Worm (Caenorhabditis elegans): ENCODE results near the gene F13D11.3.

Gene F13D11.3

ce11 chrX:5841060-5841642 lies 35.4 kb upstream of the F13D11.3 start, which contains the start of gene puf-9 (continued):
- TF ChIP-seq F33H1.4 (GFP tag; IDR thresholded peaks at IDR 0.05) = peak; percentile 59
- TF ChIP-seq nhr-27 (tag; optimal IDR thresholded peaks at IDR 0.05) = peak; percentile 47
- TF ChIP-seq D2030.7 (GFP tag; IDR thresholded peaks at IDR 0.05) = no peak
- peak; percentile 58 for TF ChIP-seq zim-3 (tag; optimal IDR thresholded peaks at IDR 0.05)
- TF ChIP-seq B0035.1 (tag; optimal IDR thresholded peaks at IDR 0.05) = peak; percentile 82
- TF ChIP-seq madf-8 (GFP tag; conservative IDR thresholded peaks at IDR 0.05) = no peak
- peak; percentile 90 for TF ChIP-seq let-526 (GFP tag; IDR thresholded peaks at IDR 0.05)
- no peak for TF ChIP-seq ztf-25 (GFP tag; IDR thresholded peaks at IDR 0.05)
- peak; percentile 85 for TF ChIP-seq F23B12.7 (tag; optimal IDR thresholded peaks at IDR 0.05; ENCODE audit: insufficient read depth)
- TF ChIP-seq ztf-18 (tag; optimal IDR thresholded peaks at IDR 0.05) = peak; percentile 78
- TF ChIP-seq nfya-2 (GFP tag; IDR thresholded peaks at IDR 0.05) = no peak
- peak; percentile 61 for TF ChIP-seq attf-3 (GFP tag; conservative IDR thresholded peaks at IDR 0.05)
- peak; percentile 59; the same call in 1 of the 2 replicates for TF ChIP-seq ztf-6 (GFP tag; IDR thresholded peaks at IDR 0.05)
- no peak for TF ChIP-seq nfya-1 (tag; optimal IDR thresholded peaks at IDR 0.05; ENCODE audit: borderline replicate concordance, insufficient read depth)
- TF ChIP-seq ZK185.1 (tag; optimal IDR thresholded peaks at IDR 0.05; ENCODE audit: poor library complexity, severe bottlenecking) = peak; percentile 61
- 0 out of 2 replicates have a peak, but pooled peaks have one; percentile 17 for TF ChIP-seq Y79H2A.3 (GFP tag; conservative IDR thresholded peaks at IDR 0.05)
- no peak for TF ChIP-seq attf-6 (GFP tag; IDR thresholded peaks at IDR 0.05)
- peak; percentile 99 for TF ChIP-seq K12H6.12 (tag; optimal IDR thresholded peaks at IDR 0.05)
- TF ChIP-seq ekl-4 (GFP tag; IDR thresholded peaks at IDR 0.05) = peak; percentile 93
- no peak for TF ChIP-seq snpc-3.4 (tag; optimal IDR thresholded peaks at IDR 0.05)
- no peak for TF ChIP-seq sdz-38 (tag; optimal IDR thresholded peaks at IDR 0.05)
- TF ChIP-seq lsy-27 (tag; optimal IDR thresholded peaks at IDR 0.05; ENCODE audit: borderline replicate concordance, insufficient read depth) = no peak
- no peak for TF ChIP-seq ceh-58 (GFP tag; IDR thresholded peaks at IDR 0.05)
- TF ChIP-seq lin-35 (GFP tag; optimal IDR thresholded peaks at IDR 0.05) = peak in 1 of 3 experiments; percentile 94
- TF ChIP-seq F57C9.4 (tag; optimal IDR thresholded peaks at IDR 0.05) = peak; percentile 59
- no peak for TF ChIP-seq rpc-1 (optimal IDR thresholded peaks at IDR 0.05)
- TF ChIP-seq rpc-1 (tag; optimal IDR thresholded peaks at IDR 0.05) = no peak
- no peak for TF ChIP-seq ceh-91 (GFP tag; IDR thresholded peaks at IDR 0.05)
- peak; percentile 94 for TF ChIP-seq C06A6.2 (GFP tag; conservative IDR thresholded peaks at IDR 0.05)
- TF ChIP-seq nhr-179 (tag; optimal IDR thresholded peaks at IDR 0.05) = no peak
- TF ChIP-seq chd-7 (tag; optimal IDR thresholded peaks at IDR 0.05) = peak; percentile 98
- peak; percentile 90 for TF ChIP-seq cebp-1 (GFP tag; IDR thresholded peaks at IDR 0.05)
- TF ChIP-seq cebp-1 (tag; optimal IDR thresholded peaks at IDR 0.05) = peak; percentile 96
- peak; percentile 37 for TF ChIP-seq snpc-4 (GFP tag; optimal IDR thresholded peaks at IDR 0.05)
- peak; percentile 79 to 87 (median 82) for TF ChIP-seq snpc-4 (tag; optimal IDR thresholded peaks at IDR 0.05)
- no peak for TF ChIP-seq mxl-1 (tag; optimal IDR thresholded peaks at IDR 0.05)
- TF ChIP-seq athp-1 (tag; optimal IDR thresholded peaks at IDR 0.05) = peak; percentile 97
- peak; percentile 92 for TF ChIP-seq hmg-1.2 (GFP tag; IDR thresholded peaks at IDR 0.05)
- TF ChIP-seq unc-62 (GFP tag; optimal IDR thresholded peaks at IDR 0.05) = peak; percentile 95
- 0 out of 2 replicates have a peak, but pooled peaks have one; percentile 28 for TF ChIP-seq ceh-40 (GFP tag; IDR thresholded peaks at IDR 0.05)
- no peak for TF ChIP-seq mel-28 (tag; optimal IDR thresholded peaks at IDR 0.05; ENCODE audit: borderline replicate concordance)
- TF ChIP-seq ccch-3 (GFP tag; optimal IDR thresholded peaks at IDR 0.05) = no peak
- peak; percentile 7 for TF ChIP-seq lsl-1 (GFP tag; optimal IDR thresholded peaks at IDR 0.05)
- TF ChIP-seq mcd-1 (GFP tag; IDR thresholded peaks at IDR 0.05) = peak; percentile 99
- TF ChIP-seq tbp1 (GFP tag; optimal IDR thresholded peaks at IDR 0.05) = peak; percentile 76
- TF ChIP-seq F10E7.11 (tag; optimal IDR thresholded peaks at IDR 0.05) = no peak
- TF ChIP-seq bed-2 (GFP tag; IDR thresholded peaks at IDR 0.05) = peak; percentile 70; the same call in 1 of the 2 replicates
- peak; percentile 93 for TF ChIP-seq madf-10 (tag; optimal IDR thresholded peaks at IDR 0.05)

All from whole organism, young adult.